Worm (Caenorhabditis elegans): Measurements from ENCODE around the gene C14A6.13.

DNA sequence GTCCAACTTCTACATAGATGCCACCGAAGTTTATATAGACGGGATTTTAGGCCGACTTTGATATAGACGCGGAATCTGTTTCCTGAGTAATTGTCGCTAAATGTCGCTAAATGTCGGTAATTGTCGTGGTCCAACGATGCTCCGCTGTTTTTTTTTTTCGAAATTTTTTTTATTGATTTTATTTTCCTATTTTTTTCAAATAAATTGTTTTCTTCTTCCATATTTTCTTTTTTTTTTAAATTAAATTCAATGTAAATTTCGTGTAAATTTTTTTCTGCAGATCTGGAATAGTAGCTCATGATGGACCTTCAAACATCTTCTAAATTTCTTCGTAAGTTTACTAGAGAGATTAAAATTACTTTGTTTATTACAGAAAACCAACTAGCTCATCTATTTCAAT lies 23.8 kb upstream of the C14A6.13 start, which contains the start of gene C31G12.3:
- no peak for TF ChIP-seq nhr-77 (tag; optimal IDR thresholded peaks at IDR 0.05)
- TF ChIP-seq dpl-1 (GFP tag; optimal IDR thresholded peaks at IDR 0.05) = no peak
- no peak for TF ChIP-seq pag-3 (tag; optimal IDR thresholded peaks at IDR 0.05; ENCODE audit: borderline replicate concordance, insufficient read depth)
- no peak for TF ChIP-seq lin-15B (tag; optimal IDR thresholded peaks at IDR 0.05)
- no peak for TF ChIP-seq mdl-1 (tag; optimal IDR thresholded peaks at IDR 0.05)
- TF ChIP-seq fkh-8 (tag; optimal IDR thresholded peaks at IDR 0.05) = no peak
- TF ChIP-seq fkh-4 (tag; optimal IDR thresholded peaks at IDR 0.05; ENCODE audit: borderline replicate concordance) = no peak
- no peak for TF ChIP-seq swsn-7 (tag; optimal IDR thresholded peaks at IDR 0.05)
- TF ChIP-seq ceh-82 (tag; optimal IDR thresholded peaks at IDR 0.05) = no peak
- TF ChIP-seq hlh-17 (GFP tag; optimal IDR thresholded peaks at IDR 0.05; ENCODE audit: borderline replicate concordance) = no peak
- no peak for TF ChIP-seq snu-23 (GFP tag; optimal IDR thresholded peaks at IDR 0.05)
- no peak for TF ChIP-seq snpc-4 (tag; optimal IDR thresholded peaks at IDR 0.05)
